Fruit fly (Drosophila melanogaster) whole organism, embryonic: ENCODE measurements around the gene CG43658.
A peak's percentile ranks its signal among the peaks of the same experiment; 100 is the strongest.

Experiments
- Ada2b ChIP-seq: fragments of 200-800 bp; sonication (Bioruptor generic); IDR thresholded peaks from 2 replicates; pipeline ENCODE4 v1.3.6; 2022; ENCODE audit warnings: missing biosample characterization, missing genetic modification characterization
- Antp ChIP-seq: fragments of 200-800 bp; sonication (Bioruptor generic); optimal IDR thresholded peaks from 3 replicates; lab custom pipeline; 2016; ENCODE audit warnings: missing biosample characterization, missing genetic modification characterization
- Awh ChIP-seq: fragments of 200-800 bp; sonication (Bioruptor generic); IDR thresholded peaks from 2 replicates; pipeline ENCODE4, ENCODE4 v1.3.6; 2022; ENCODE audit warnings: missing biosample characterization, missing genetic modification characterization
- Blimp-1 ChIP-seq: fragments of 200-800 bp; sonication (Bioruptor generic); optimal IDR thresholded peaks from 3 replicates; lab custom pipeline; 2018; ENCODE audit warnings: missing biosample characterization, missing genetic modification characterization, mild to moderate bottlenecking, moderate library complexity, missing genetic modification reagents
- C15 ChIP-seq: fragments of 200-800 bp; sonication (Bioruptor generic); IDR thresholded peaks from 3 replicates; pipeline ENCODE4 v1.3.6; 2022; ENCODE audit warnings: missing biosample characterization, missing genetic modification characterization
- CG10959 ChIP-seq: fragments of 200-800 bp; sonication (Bioruptor generic); IDR thresholded peaks from 2 replicates; pipeline ENCODE4 v1.3.6; 2022; ENCODE audit warnings: missing biosample characterization, missing genetic modification characterization
- CG10979 ChIP-seq: fragments of 200-800 bp; sonication (Bioruptor generic); optimal IDR thresholded peaks from 2 replicates; lab custom pipeline; 2018; ENCODE audit warnings: missing biosample characterization, mild to moderate bottlenecking, missing genetic modification characterization, moderate library complexity
- CG11398 ChIP-seq: fragments of 200-800 bp; sonication (Bioruptor generic); optimal IDR thresholded peaks from 2 replicates; lab custom pipeline; 2016; ENCODE audit warnings: missing biosample characterization, missing genetic modification characterization
- CG11696 ChIP-seq: fragments of 200-800 bp; sonication (Bioruptor generic); IDR thresholded peaks from 2 replicates; pipeline ENCODE4 v1.3.6; 2022; ENCODE audit warnings: missing biosample characterization, missing genetic modification characterization
- CG12104 ChIP-seq: fragments of 200-800 bp; sonication (Bioruptor generic); optimal IDR thresholded peaks from 3 replicates; lab custom pipeline; 2016; ENCODE audit warnings: missing biosample characterization, missing genetic modification characterization
- CG13123 ChIP-seq: fragments of 200-800 bp; sonication (Bioruptor generic); optimal IDR thresholded peaks from 2 replicates; lab custom pipeline; 2016; ENCODE audit warnings: missing biosample characterization, missing genetic modification characterization
- CG13775 ChIP-seq: fragments of 200-800 bp; sonication (Bioruptor generic); optimal IDR thresholded peaks from 3 replicates; lab custom pipeline; 2017; ENCODE audit warnings: missing biosample characterization, mild to moderate bottlenecking, missing genetic modification characterization
- CG14860 ChIP-seq: fragments of 200-800 bp; sonication (Bioruptor generic); IDR thresholded peaks from 3 replicates; pipeline ENCODE4 v1.3.6; 2022; ENCODE audit warnings: missing biosample characterization, missing genetic modification characterization; ENCODE audit not compliant: partially characterized antibody
- CG1529 ChIP-seq: fragments of 200-800 bp; sonication (Bioruptor generic); optimal IDR thresholded peaks from 3 replicates; lab custom pipeline; 2018; ENCODE audit warnings: missing biosample characterization, missing genetic modification characterization
- CG15479 ChIP-seq: fragments of 200-800 bp; sonication (Bioruptor generic); optimal IDR thresholded peaks from 3 replicates; lab custom pipeline; 2019; ENCODE audit warnings: missing biosample characterization, mild to moderate bottlenecking, missing genetic modification characterization, moderate library complexity
- CG15601 ChIP-seq: fragments of 200-800 bp; sonication (Bioruptor generic); optimal IDR thresholded peaks from 3 replicates; lab custom pipeline; 2019; ENCODE audit warnings: missing biosample characterization, mild to moderate bottlenecking, missing genetic modification characterization, moderate library complexity
- CG1602 ChIP-seq: fragments of 200-800 bp; sonication (Bioruptor generic); optimal IDR thresholded peaks from 3 replicates; lab custom pipeline; 2016; ENCODE audit warnings: missing biosample characterization, missing genetic modification characterization
- CG1603 ChIP-seq: fragments of 200-800 bp; sonication (Bioruptor generic); optimal IDR thresholded peaks from 2 replicates; lab custom pipeline; 2019; ENCODE audit warnings: missing biosample characterization, mild to moderate bottlenecking, missing genetic modification characterization, moderate library complexity
- CG17328 ChIP-seq: fragments of 200-800 bp; sonication (Bioruptor generic); IDR thresholded peaks from 2 replicates; pipeline ENCODE4 v1.3.6; 2022; ENCODE audit warnings: missing biosample characterization, missing genetic modification characterization
- CG2875 ChIP-seq: fragments of 200-800 bp; sonication (Bioruptor generic); optimal IDR thresholded peaks from 2 replicates; lab custom pipeline; 2017; ENCODE audit warnings: missing biosample characterization, mild to moderate bottlenecking, missing genetic modification characterization, missing genetic modification reagents
- CG7963 ChIP-seq: fragments of 200-800 bp; sonication (Bioruptor generic); IDR thresholded peaks from 3 replicates; pipeline ENCODE4 v1.3.6; 2022; ENCODE audit warnings: missing biosample characterization, missing genetic modification characterization; ENCODE audit not compliant: partially characterized antibody
- CG8944 ChIP-seq: fragments of 200-800 bp; sonication (Bioruptor generic); optimal IDR thresholded peaks from 3 replicates; lab custom pipeline; 2016; ENCODE audit warnings: missing biosample characterization, missing genetic modification characterization
- CG9437 ChIP-seq: fragments of 200-800 bp; sonication (Bioruptor generic); optimal IDR thresholded peaks from 2 replicates; lab custom pipeline; 2018; ENCODE audit warnings: missing biosample characterization, mild to moderate bottlenecking, missing genetic modification characterization
- D ChIP-seq, 2 experiments: fragments of 200-800 bp in 1 of 2; fragments of >200 bp in 1 of 2; sonication (Bioruptor generic) in 1 of 2; optimal IDR thresholded peaks; 2 replicates in 1 of 2; 3 replicates in 1 of 2; lab custom pipeline; 2017; ENCODE audit warnings: mild to moderate bottlenecking in 1 of 2, missing biosample characterization in 1 of 2, missing genetic modification characterization in 1 of 2, missing genetic modification reagents in 1 of 2
- Dad ChIP-seq: fragments of 200-800 bp; sonication (Bioruptor generic); optimal IDR thresholded peaks from 3 replicates; lab custom pipeline; 2016; ENCODE audit warnings: missing biosample characterization, missing genetic modification characterization
- Doc3 ChIP-seq: fragments of 200-800 bp; sonication (Bioruptor generic); IDR thresholded peaks from 3 replicates; pipeline ENCODE4 v1.3.6; 2022; ENCODE audit warnings: missing biosample characterization, missing genetic modification characterization; ENCODE audit not compliant: partially characterized antibody
- Drgx ChIP-seq: fragments of 200-800 bp; sonication (Bioruptor generic); IDR thresholded peaks from 2 replicates; pipeline ENCODE4 v1.3.6; 2022; ENCODE audit warnings: missing biosample characterization, missing genetic modification characterization
- ERR ChIP-seq: fragments of 200-800 bp; sonication (Bioruptor generic); optimal IDR thresholded peaks from 2 replicates; lab custom pipeline; 2016; ENCODE audit warnings: missing biosample characterization, missing genetic modification characterization
- HLH3B ChIP-seq: fragments of 200-800 bp; sonication (Bioruptor generic); IDR thresholded peaks from 2 replicates; pipeline ENCODE4 v1.3.6; 2022; ENCODE audit warnings: missing biosample characterization, missing genetic modification characterization
- PHDP ChIP-seq: fragments of 200-800 bp; sonication (Bioruptor generic); optimal IDR thresholded peaks from 3 replicates; lab custom pipeline; 2018; ENCODE audit warnings: missing biosample characterization, mild to moderate bottlenecking, missing genetic modification characterization, moderate library complexity
- TFAM ChIP-seq: fragments of 200-800 bp; sonication (Bioruptor generic); optimal IDR thresholded peaks from 2 replicates; lab custom pipeline; 2017; ENCODE audit warnings: missing biosample characterization, missing genetic modification characterization, inconsistent platforms
- Trl ChIP-seq, 3 experiments: fragments of >200 bp in 2 of 3; fragments of 200-800 bp in 1 of 3; sonication (Bioruptor generic) in 1 of 3; optimal IDR thresholded peaks; 2 replicates in 1 of 3; 3 replicates in 2 of 3; lab custom pipeline; 2016 to 2017; ENCODE audit warnings: missing biosample characterization in 1 of 3, missing genetic modification characterization in 1 of 3
- Xrp1 ChIP-seq: fragments of 200-800 bp; sonication (Bioruptor generic); IDR thresholded peaks from 2 replicates; pipeline ENCODE4 v1.3.6; 2022; ENCODE audit warnings: missing biosample characterization, missing genetic modification characterization
- YL-1 ChIP-seq: fragments of 200-800 bp; sonication (Bioruptor generic); optimal IDR thresholded peaks from 3 replicates; lab custom pipeline; 2017; ENCODE audit warnings: missing biosample characterization, mild to moderate bottlenecking, missing genetic modification characterization
- ci ChIP-seq: fragments of 200-800 bp; sonication (Bioruptor generic); IDR thresholded peaks from 3 replicates; pipeline ENCODE4 v1.3.6; 2022; ENCODE audit warnings: missing biosample characterization, missing genetic modification characterization
- dimm ChIP-seq: fragments of 200-800 bp; sonication (Bioruptor generic); IDR thresholded peaks from 2 replicates; pipeline ENCODE4 v1.3.6; 2022; ENCODE audit warnings: missing biosample characterization, missing genetic modification characterization
- fd102C ChIP-seq: fragments of 200-800 bp; sonication (Bioruptor generic); optimal IDR thresholded peaks from 2 replicates; lab custom pipeline; 2018; ENCODE audit warnings: missing biosample characterization, mild to moderate bottlenecking, missing genetic modification characterization, moderate library complexity
- gem ChIP-seq: fragments of 200-800 bp; sonication (Bioruptor generic); optimal IDR thresholded peaks from 2 replicates; lab custom pipeline; 2019; ENCODE audit warnings: missing biosample characterization, mild to moderate bottlenecking, missing genetic modification characterization, moderate library complexity
- gt ChIP-seq: fragments of 200-800 bp; sonication (Bioruptor generic); IDR thresholded peaks from 2 replicates; pipeline ENCODE4 v1.3.6; 2022; ENCODE audit warnings: missing biosample characterization, missing genetic modification characterization
- hb ChIP-seq: fragments of 200-800 bp; sonication (Bioruptor generic); IDR thresholded peaks from 3 replicates; pipeline ENCODE4 v1.3.6; 2022; ENCODE audit warnings: missing biosample characterization, missing genetic modification characterization; ENCODE audit not compliant: partially characterized antibody
- her ChIP-seq: fragments of 200-800 bp; sonication (Bioruptor generic); optimal IDR thresholded peaks from 2 replicates; lab custom pipeline; 2016; ENCODE audit warnings: missing biosample characterization, missing genetic modification characterization
- kah ChIP-seq: fragments of 200-800 bp; sonication (Bioruptor generic); optimal IDR thresholded peaks from 2 replicates; lab custom pipeline; 2018; ENCODE audit warnings: missing biosample characterization, mild to moderate bottlenecking, missing genetic modification characterization
- nom ChIP-seq: fragments of 200-800 bp; sonication (Bioruptor generic); optimal IDR thresholded peaks from 2 replicates; lab custom pipeline; 2017; ENCODE audit warnings: missing biosample characterization, missing genetic modification characterization, mild to moderate bottlenecking, moderate library complexity, missing genetic modification reagents
- onecut ChIP-seq: fragments of 200-800 bp; sonication (Bioruptor generic); IDR thresholded peaks from 2 replicates; pipeline ENCODE4 v1.3.6; 2022; ENCODE audit warnings: missing biosample characterization, missing genetic modification characterization
- otp ChIP-seq: fragments of 200-800 bp; sonication (Bioruptor generic); IDR thresholded peaks from 3 replicates; pipeline ENCODE4, ENCODE4 v1.3.6; 2022; ENCODE audit warnings: missing biosample characterization, missing genetic modification characterization
- p53 ChIP-seq: fragments of 200-800 bp; sonication (Bioruptor generic); optimal IDR thresholded peaks from 2 replicates; lab custom pipeline; 2016; ENCODE audit warnings: missing biosample characterization, missing genetic modification characterization
- sens ChIP-seq: fragments of 200-800 bp; sonication (Bioruptor generic); peaks from one replicate; lab custom pipeline; 2016; ENCODE audit warnings: missing biosample characterization, missing genetic modification characterization
- sqz ChIP-seq: fragments of 200-800 bp; sonication (Bioruptor generic); optimal IDR thresholded peaks from 3 replicates; lab custom pipeline; 2018; ENCODE audit warnings: missing biosample characterization, mild to moderate bottlenecking, missing genetic modification characterization
- tup ChIP-seq: fragments of 200-800 bp; sonication (Bioruptor generic); optimal IDR thresholded peaks from 2 replicates; lab custom pipeline; 2016; ENCODE audit warnings: missing biosample characterization, mild to moderate bottlenecking, missing genetic modification characterization, moderate library complexity

CG43658 gene

DNA sequence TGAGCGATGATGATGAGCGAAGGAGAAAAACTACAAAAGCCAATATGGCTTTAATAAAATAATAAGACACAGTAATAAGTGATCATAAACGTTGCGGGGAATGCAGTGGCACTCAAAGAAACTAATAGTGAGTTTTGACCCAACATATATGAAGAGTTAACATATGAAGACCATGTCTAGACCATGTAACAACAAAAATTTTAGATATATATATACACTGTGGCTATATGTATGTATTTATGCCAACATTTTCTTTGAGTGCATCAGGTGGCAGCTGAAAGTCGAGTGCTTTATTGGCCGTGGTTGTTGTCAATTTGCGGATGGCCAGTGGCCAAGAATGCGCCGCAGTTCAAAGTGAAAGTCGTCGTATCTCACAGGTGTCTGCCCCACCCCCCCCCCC is 87.1 kb downstream of the CG43658 start (continued):
- TF ChIP-seq Doc3 (GFP tag; lab: Robert Waterston, UW) (no peak), Dad (GFP tag; lab: Kevin White, UChicago) (no peak), Xrp1 (GFP tag; lab: Robert Waterston, UW) (0 out of 2 replicates have a peak, but pooled peaks have one; percentile 25), Blimp-1 (GFP tag; lab: Kevin White, UChicago) (peak; percentile 44), Antp (GFP tag; lab: Kevin White, UChicago) (no peak), CG14860 (GFP tag; lab: Robert Waterston, UW) (no peak), Trl (optimal IDR thresholded peaks at IDR 0.05; lab: Kevin White, UChicago) (no peak), Trl (GFP tag; optimal IDR thresholded peaks at IDR 0.05; lab: Kevin White, UChicago) (no peak), otp (no peak), CG13775 (no peak), Drgx (GFP tag; lab: Robert Waterston, UW) (peak; percentile 54), hb (GFP tag; lab: Robert Waterston, UW) (no peak), gt (GFP tag; lab: Robert Waterston, UW) (no peak), Ada2b (no peak), nom (GFP tag; lab: Kevin White, UChicago) (no peak), sens (GFP tag; lab: Kevin White, UChicago) (peak; percentile 29), ERR (no peak), CG9437 (GFP tag; lab: Kevin White, UChicago) (no peak), TFAM (GFP tag; lab: Kevin White, UChicago) (no peak), CG11696 (GFP tag; lab: Robert Waterston, UW) (no peak), p53 (no peak), CG1529 (no peak), kah (GFP tag; lab: Kevin White, UChicago) (no peak), C15 (GFP tag; lab: Robert Waterston, UW) (no peak), CG10959 (GFP tag; lab: Robert Waterston, UW) (no peak), CG7963 (no peak), CG10979 (no peak), PHDP (tag; lab: Kevin White, UChicago) (no peak), CG1603 (tag; lab: Kevin White, UChicago) (peak; percentile 2), HLH3B (no peak)

DNA sequence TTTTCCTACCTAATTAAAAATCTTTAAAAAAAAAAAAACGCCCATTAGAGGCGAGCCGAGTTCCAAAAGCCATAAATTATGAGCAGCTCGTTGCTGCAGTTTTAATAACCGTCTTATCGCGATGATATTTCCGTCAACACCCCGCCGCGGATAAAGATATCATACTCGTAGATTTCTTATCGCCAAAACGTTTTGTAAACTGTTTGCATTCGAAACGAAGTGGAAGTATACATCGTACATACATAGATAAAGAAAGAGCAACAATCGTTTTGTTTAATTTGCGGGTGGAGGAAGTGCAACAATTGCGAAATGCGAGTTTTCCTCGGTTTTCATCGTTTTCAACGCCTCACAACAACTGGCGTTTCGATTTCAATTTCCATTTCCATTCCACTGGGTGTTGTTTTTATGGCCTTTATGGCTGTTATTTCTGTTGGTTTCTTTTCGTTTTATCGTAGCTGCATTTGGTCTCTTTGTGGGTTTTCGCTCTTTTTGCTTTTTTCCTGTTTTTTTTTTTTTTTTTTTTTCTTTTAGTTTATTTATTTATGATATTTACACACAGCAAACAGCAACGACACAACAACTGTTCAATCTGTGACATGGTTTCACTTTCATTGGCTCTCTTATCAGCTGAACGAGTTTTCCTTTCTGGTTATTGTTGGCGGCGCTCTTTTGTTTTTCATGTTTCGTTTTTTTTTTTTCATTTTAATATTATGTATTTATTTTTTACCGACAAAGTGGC is 87.9 kb downstream of the CG43658 start:
- TF ChIP-seq CG17328 = 0 out of 2 replicates have a peak, but pooled peaks have one; percentile 20
- TF ChIP-seq CG13123 = peak; percentile 55
- TF ChIP-seq tup (GFP tag; lab: Kevin White, UChicago) = peak; percentile 14
- peak; percentile 94 for TF ChIP-seq sens (GFP tag; lab: Kevin White, UChicago)
- TF ChIP-seq D (optimal IDR thresholded peaks at IDR 0.05; lab: Kevin White, UChicago) = no peak
- peak; percentile 29 for TF ChIP-seq D (GFP tag; optimal IDR thresholded peaks at IDR 0.05; lab: Kevin White, UChicago)
- TF ChIP-seq Awh (GFP tag; lab: Robert Waterston, UW) = peak; percentile 53; the same call in 1 of the 2 replicates
- TF ChIP-seq CG12104 (GFP tag; lab: Kevin White, UChicago) = peak; percentile 51
- peak; percentile 25 for TF ChIP-seq YL-1 (GFP tag; lab: Kevin White, UChicago)
- 0 out of 2 replicates have a peak, but pooled peaks have one; percentile 8 for TF ChIP-seq onecut (GFP tag; lab: Robert Waterston, UW)
- TF ChIP-seq CG1602 (GFP tag; lab: Kevin White, UChicago) = peak; percentile 36
- no peak for TF ChIP-seq CG8944 (GFP tag; lab: Kevin White, UChicago)
- TF ChIP-seq sqz (GFP tag; lab: Kevin White, UChicago) = peak; percentile 49
- no peak for TF ChIP-seq her
- peak; percentile 81 for TF ChIP-seq CG15479 (GFP tag; lab: Kevin White, UChicago)
- TF ChIP-seq CG2875 (GFP tag; lab: Kevin White, UChicago) = peak; percentile 53
- peak; percentile 70 for TF ChIP-seq ci (GFP tag; lab: Robert Waterston, UW)
- peak; percentile 26 for TF ChIP-seq CG15601 (tag; lab: Kevin White, UChicago)
- TF ChIP-seq dimm (GFP tag; lab: Robert Waterston, UW) = no peak
- TF ChIP-seq fd102C = peak; percentile 16
- TF ChIP-seq CG11398 = peak; percentile 25
- TF ChIP-seq gem = peak; percentile 34
